Worm (Caenorhabditis elegans) whole organism, late embryonic: ENCODE data around the gene T05A12.4.

Experiments
- C08G9.2 ChIP-seq: sonication (generic microtip); optimal IDR thresholded peaks from 2 replicates; lab custom pipeline; 2016; ENCODE audit warnings: mild to moderate bottlenecking, missing genetic modification characterization, moderate library complexity, missing compliant biosample characterization
- C38D4.7 ChIP-seq: fragments of 200-800 bp; sonication (Bioruptor generic); optimal IDR thresholded peaks from 2 replicates; lab custom pipeline; 2018; ENCODE audit warnings: mild to moderate bottlenecking, missing genetic modification characterization, moderate library complexity, missing compliant biosample characterization
- Y22D7AL.16 ChIP-seq: sonication (generic microtip); optimal IDR thresholded peaks from 2 replicates; lab custom pipeline; 2016; ENCODE audit warnings: missing genetic modification characterization, missing compliant biosample characterization
- ahr-1 ChIP-seq: sonication (generic microtip); optimal IDR thresholded peaks from 2 replicates; lab custom pipeline; 2016; ENCODE audit warnings: missing genetic modification characterization, missing compliant biosample characterization
- ama-1 ChIP-seq: fragments of 150-350 bp; optimal IDR thresholded peaks from 2 replicates; lab custom pipeline; 2014
- ceh-18 ChIP-seq: sonication (generic microtip); optimal IDR thresholded peaks from 2 replicates; lab custom pipeline; 2016; ENCODE audit warnings: missing genetic modification characterization, missing compliant biosample characterization
- ceh-19 ChIP-seq: fragments of 200-800 bp; sonication (Bioruptor generic); optimal IDR thresholded peaks from 2 replicates; lab custom pipeline; 2018; ENCODE audit warnings: mild to moderate bottlenecking, missing genetic modification characterization, missing compliant biosample characterization
- ceh-2 ChIP-seq: sonication (generic microtip); optimal IDR thresholded peaks from 2 replicates; lab custom pipeline; 2016; ENCODE audit warnings: missing genotype, missing genetic modification characterization, missing compliant biosample characterization
- ceh-30 ChIP-seq: fragments of 150-350 bp; optimal IDR thresholded peaks from 2 replicates; lab custom pipeline; 2014; ENCODE audit warnings: missing biosample characterization, missing genetic modification characterization
- ceh-34 ChIP-seq: sonication (generic microtip); optimal IDR thresholded peaks from 2 replicates; lab custom pipeline; 2016; ENCODE audit warnings: mild to moderate bottlenecking, missing genetic modification characterization, missing compliant biosample characterization
- ceh-45 ChIP-seq: fragments of 200-800 bp; sonication (Bioruptor generic); IDR thresholded peaks from 2 replicates; pipeline ENCODE4 v1.3.6; 2022; ENCODE audit warnings: missing genetic modification reagents, missing genetic modification characterization, missing compliant biosample characterization
- ceh-6 ChIP-seq: fragments of 200-800 bp; sonication (Bioruptor generic); optimal IDR thresholded peaks from 2 replicates; lab custom pipeline; 2018; ENCODE audit warnings: mild to moderate bottlenecking, missing genetic modification characterization, missing compliant biosample characterization
- dve-1 ChIP-seq: sonication (generic microtip); optimal IDR thresholded peaks from 2 replicates; lab custom pipeline; 2017; ENCODE audit warnings: antibody characterized with exemption, mild to moderate bottlenecking, missing genetic modification characterization, missing compliant biosample characterization
- elt-2 ChIP-seq: sonication (generic microtip); optimal IDR thresholded peaks from 2 replicates; lab custom pipeline; 2016; ENCODE audit warnings: missing genetic modification reagents, missing genetic modification characterization, missing compliant biosample characterization
- fax-1 ChIP-seq: sonication (generic microtip); optimal IDR thresholded peaks from 2 replicates; lab custom pipeline; 2016; ENCODE audit warnings: missing genotype, missing genetic modification characterization, missing compliant biosample characterization
- gmeb-2 ChIP-seq: sonication (generic microtip); optimal IDR thresholded peaks from 2 replicates; lab custom pipeline; 2016; ENCODE audit warnings: missing genetic modification characterization, inconsistent platforms, missing compliant biosample characterization
- hlh-15 ChIP-seq: sonication (generic microtip); optimal IDR thresholded peaks from 2 replicates; lab custom pipeline; 2016; ENCODE audit warnings: missing genetic modification characterization, missing compliant biosample characterization
- hlh-8 ChIP-seq: sonication (generic microtip); optimal IDR thresholded peaks from 2 replicates; lab custom pipeline; 2016; ENCODE audit warnings: missing genotype, missing genetic modification characterization, missing compliant biosample characterization
- lim-6 ChIP-seq: sonication (generic microtip); optimal IDR thresholded peaks from 2 replicates; lab custom pipeline; 2016; ENCODE audit warnings: missing genetic modification characterization, missing compliant biosample characterization
- lin-11 ChIP-seq: fragments of 200-800 bp; sonication (Bioruptor generic); optimal IDR thresholded peaks from 2 replicates; lab custom pipeline; 2018; ENCODE audit warnings: mild to moderate bottlenecking, missing genetic modification characterization, missing compliant biosample characterization
- madf-2 ChIP-seq: sonication (generic microtip); optimal IDR thresholded peaks from 2 replicates; lab custom pipeline; 2017; ENCODE audit warnings: missing genetic modification characterization, missing compliant biosample characterization
- nhr-232 ChIP-seq: sonication (generic microtip); optimal IDR thresholded peaks from 2 replicates; lab custom pipeline; 2016; ENCODE audit warnings: missing genetic modification characterization, missing compliant biosample characterization
- pag-3 ChIP-seq: sonication (generic microtip); optimal IDR thresholded peaks from 2 replicates; lab custom pipeline; 2016; ENCODE audit warnings: missing compliant biosample characterization, missing genetic modification characterization, borderline replicate concordance
- pax-1 ChIP-seq: fragments of 150-350 bp; optimal IDR thresholded peaks from 2 replicates; lab custom pipeline; 2014; ENCODE audit warnings: missing biosample characterization, missing genetic modification characterization
- pha-2 ChIP-seq: sonication (generic microtip); optimal IDR thresholded peaks from 2 replicates; lab custom pipeline; 2017; ENCODE audit warnings: mild to moderate bottlenecking, missing genetic modification characterization, missing compliant biosample characterization
- pha-4 ChIP-seq: fragments of 150-350 bp; optimal IDR thresholded peaks from 2 replicates; lab custom pipeline; 2018; ENCODE audit warnings: missing biosample characterization, missing genetic modification reagents, missing genetic modification characterization
- pqm-1 ChIP-seq: sonication (generic microtip); optimal IDR thresholded peaks from 2 replicates; lab custom pipeline; 2016; ENCODE audit warnings: missing genetic modification characterization, missing compliant biosample characterization
- pros-1 ChIP-seq: fragments of 150-350 bp; optimal IDR thresholded peaks from 2 replicates; lab custom pipeline; 2014; ENCODE audit warnings: missing biosample characterization, missing genetic modification reagents, missing genetic modification characterization
- ref-2 ChIP-seq: sonication (generic microtip); optimal IDR thresholded peaks from 2 replicates; lab custom pipeline; 2016; ENCODE audit warnings: missing genetic modification characterization, missing compliant biosample characterization
- sdc-2 ChIP-seq: sonication (generic microtip); optimal IDR thresholded peaks from 2 replicates; lab custom pipeline; 2016; ENCODE audit warnings: missing genotype, missing genetic modification characterization, missing compliant biosample characterization
- sox-4 ChIP-seq: sonication (generic microtip); optimal IDR thresholded peaks from 2 replicates; lab custom pipeline; 2017; ENCODE audit warnings: mild to moderate bottlenecking, missing genetic modification characterization, inconsistent platforms, missing compliant biosample characterization
- syd-9 ChIP-seq: sonication (generic microtip); optimal IDR thresholded peaks from 2 replicates; lab custom pipeline; 2016; ENCODE audit warnings: mild to moderate bottlenecking, missing genetic modification characterization, moderate library complexity, missing compliant biosample characterization
- tbx-2 ChIP-seq: sonication (generic microtip); optimal IDR thresholded peaks from 2 replicates; lab custom pipeline; 2016; ENCODE audit warnings: missing genetic modification characterization, missing compliant biosample characterization
- unc-86 ChIP-seq: sonication (generic microtip); optimal IDR thresholded peaks from 2 replicates; lab custom pipeline; 2016; ENCODE audit warnings: missing genetic modification characterization, missing compliant biosample characterization
- zip-5 ChIP-seq: sonication (generic microtip); optimal IDR thresholded peaks from 2 replicates; lab custom pipeline; 2016; ENCODE audit warnings: missing genetic modification characterization, missing compliant biosample characterization

Gene T05A12.4

DNA sequence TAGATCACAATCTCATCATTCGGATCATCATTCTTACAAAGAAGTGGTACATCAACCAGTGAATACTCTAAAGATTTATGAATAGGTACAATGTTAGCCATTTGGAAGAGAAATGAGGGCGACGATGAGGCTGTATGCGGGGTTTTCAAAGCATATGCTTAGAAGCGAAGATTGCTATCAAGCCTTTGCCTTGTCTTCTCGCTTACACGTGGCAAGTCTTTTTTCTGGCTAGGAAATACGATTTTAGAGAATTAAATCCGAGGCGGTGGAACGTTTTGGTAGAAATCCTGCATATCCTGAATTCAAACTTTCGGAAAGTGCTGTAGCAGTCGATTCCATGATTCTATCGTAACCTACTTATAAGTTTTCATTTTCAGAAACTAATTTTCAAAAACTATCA, 32.3 kb downstream of the T05A12.4 start, which contains the start of gene T22D1.18:
T22D1.18 (minus strand) TSS at position 101 of the 400 bp plus-strand sequence.
- TF ChIP-seq ceh-18 (tag; lab: Kevin White, UChicago) (no peak), lim-6 (no peak), ceh-6 (GFP tag; lab: Kevin White, UChicago) (no peak), C08G9.2 (tag; lab: Kevin White, UChicago) (no peak), hlh-15 (tag; lab: Kevin White, UChicago) (no peak), pqm-1 (tag; lab: Kevin White, UChicago) (no peak), Y22D7AL.16 (tag; lab: Kevin White, UChicago) (no peak), nhr-232 (no peak), lin-11 (tag; lab: Kevin White, UChicago) (no peak), fax-1 (no peak), ceh-34 (tag; lab: Kevin White, UChicago) (no peak), hlh-8 (no peak), gmeb-2 (tag; lab: Kevin White, UChicago) (no peak), madf-2 (no peak), sox-4 (tag; lab: Kevin White, UChicago) (no peak), tbx-2 (no peak), ref-2 (tag; lab: Kevin White, UChicago) (no peak)

DNA sequence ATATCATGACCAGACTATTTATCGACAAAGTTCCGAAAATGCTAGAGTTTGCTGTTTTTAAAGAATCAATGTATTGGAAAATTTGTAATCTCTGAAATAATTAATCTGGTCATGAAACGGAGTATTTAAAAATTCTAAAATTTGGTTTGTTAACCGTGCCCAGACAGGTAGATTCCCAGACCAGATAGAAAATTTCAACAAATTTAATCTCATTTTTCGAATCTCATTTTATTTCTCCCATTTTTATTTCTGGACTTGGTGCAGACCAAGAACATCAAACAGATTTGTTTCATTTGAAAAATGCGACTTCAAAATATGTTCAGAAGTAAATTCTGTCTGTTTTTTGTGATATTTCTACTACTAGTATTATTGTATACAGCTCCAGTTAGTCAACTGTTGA, 35.3 kb downstream of the T05A12.4 start, which contains the start of gene T22D1.1:
T22D1.1 (plus strand) TSS at position 301 of the 400 bp plus-strand sequence.
- no peak for TF ChIP-seq ceh-34 (tag; lab: Kevin White, UChicago)

DNA sequence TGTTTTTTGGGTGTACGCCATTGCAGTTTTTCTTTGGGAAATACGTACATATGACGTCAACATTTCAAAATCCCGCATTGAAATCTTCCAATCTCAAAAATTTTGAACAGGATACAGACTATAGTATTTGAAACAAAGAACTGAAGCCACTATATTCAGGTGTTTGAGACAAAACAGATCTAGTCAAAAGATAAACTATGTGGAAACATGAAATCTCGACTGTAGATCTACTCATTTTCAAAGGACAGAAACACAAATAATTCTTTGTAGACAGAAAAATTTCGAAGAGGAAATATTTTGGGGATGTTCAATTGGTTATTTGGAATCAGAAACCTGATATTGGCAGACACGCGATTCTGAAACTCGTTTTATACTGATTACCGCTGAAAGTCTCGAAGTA, 37.8 kb downstream of the T05A12.4 start:
- TF ChIP-seq elt-2 (tag; lab: Kevin White, UChicago) = no peak
- TF ChIP-seq sdc-2 (tag; lab: Kevin White, UChicago) = no peak
- no peak for TF ChIP-seq pha-4 (tag; lab: Kevin White, UChicago)
- TF ChIP-seq pros-1 = no peak
- no peak for TF ChIP-seq ceh-19 (GFP tag; lab: Kevin White, UChicago)
- no peak for TF ChIP-seq ceh-30 (tag; lab: Kevin White, UChicago)
- TF ChIP-seq C08G9.2 (tag; lab: Kevin White, UChicago) = no peak
- TF ChIP-seq pax-1 = no peak
- no peak for TF ChIP-seq ahr-1 (tag; lab: Kevin White, UChicago)
- TF ChIP-seq syd-9 = no peak
- no peak for TF ChIP-seq C38D4.7 (GFP tag; lab: Kevin White, UChicago)
- no peak for TF ChIP-seq fax-1
- TF ChIP-seq ceh-45 = no peak
- no peak for TF ChIP-seq lim-6
- no peak for TF ChIP-seq ceh-2 (tag; lab: Kevin White, UChicago)
- TF ChIP-seq, all 69 proteins: peak for 0

DNA sequence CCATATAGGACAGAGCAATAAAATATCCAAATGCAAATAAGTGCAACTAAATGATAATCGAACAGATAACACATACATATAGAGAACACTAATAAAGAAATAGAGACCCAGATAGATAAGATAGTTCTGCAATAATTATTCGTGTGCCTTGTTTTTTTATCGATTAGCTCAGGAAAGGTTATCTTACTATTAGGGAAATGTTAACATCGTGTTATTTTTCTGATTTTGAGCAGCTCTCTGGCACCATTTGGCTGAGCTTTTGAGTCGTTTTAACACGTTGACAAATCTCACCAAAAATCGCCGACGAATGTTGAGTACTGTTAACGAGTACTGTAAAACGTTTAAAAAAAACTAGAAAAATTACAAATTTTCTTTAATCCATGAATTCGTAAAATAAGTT, 40.7 kb downstream of the T05A12.4 start, which contains the start of gene cest-6:
cest-6 (minus strand) TSS at position 101 of the 400 bp plus-strand sequence.
- TF ChIP-seq pag-3 (tag; lab: Kevin White, UChicago) = no peak
- no peak for TF ChIP-seq fax-1
- no peak for TF ChIP-seq ama-1 (lab: Kevin White, UChicago)
- no peak for TF ChIP-seq ceh-18 (tag; lab: Kevin White, UChicago)
- no peak for TF ChIP-seq dve-1 (tag; lab: Kevin White, UChicago)
- no peak for TF ChIP-seq unc-86 (tag; lab: Kevin White, UChicago)
- peak; percentile 48 for TF ChIP-seq elt-2 (tag; lab: Kevin White, UChicago)
- TF ChIP-seq gmeb-2 (tag; lab: Kevin White, UChicago) = no peak

DNA sequence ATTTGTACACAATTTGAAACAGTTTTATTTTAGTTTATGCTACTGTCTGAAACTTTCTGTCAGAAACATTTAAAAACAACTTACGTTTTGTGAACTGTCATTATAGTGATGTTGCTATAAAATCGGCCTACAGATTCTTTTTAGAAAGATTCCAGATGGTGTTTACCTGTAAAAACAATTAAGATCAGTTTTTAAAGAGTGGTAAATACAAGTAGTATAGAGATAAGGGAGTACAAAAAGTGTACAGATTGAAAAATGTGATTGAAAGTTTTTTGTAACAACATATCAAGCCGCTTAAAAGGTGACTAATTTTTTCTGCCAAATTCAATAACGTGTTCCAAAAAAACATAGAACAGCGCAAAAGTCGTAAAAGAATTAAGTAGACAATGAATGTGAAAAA, 49.8 kb downstream of the T05A12.4 start, which contains the start of gene npr-12:
npr-12 (minus strand) TSS at position 101 of the 400 bp plus-strand sequence.
- TF ChIP-seq zip-5 (tag; lab: Kevin White, UChicago) = no peak
- no peak for TF ChIP-seq pha-2
